Worm (Caenorhabditis elegans): ENCODE data around the gene unc-130.

ce11 chrII:11237099-11237498 is 44.7 kb upstream of the unc-130 start, which contains the start of gene fndc-1:
- TF ChIP-seq him-1 (tag; optimal IDR thresholded peaks at IDR 0.05) (no peak), W03F9.2 (tag; optimal IDR thresholded peaks at IDR 0.05) (no peak)
